Fruit fly (Drosophila melanogaster): ENCODE measurements around the gene CG7110.

The CG7110 gene

DNA sequence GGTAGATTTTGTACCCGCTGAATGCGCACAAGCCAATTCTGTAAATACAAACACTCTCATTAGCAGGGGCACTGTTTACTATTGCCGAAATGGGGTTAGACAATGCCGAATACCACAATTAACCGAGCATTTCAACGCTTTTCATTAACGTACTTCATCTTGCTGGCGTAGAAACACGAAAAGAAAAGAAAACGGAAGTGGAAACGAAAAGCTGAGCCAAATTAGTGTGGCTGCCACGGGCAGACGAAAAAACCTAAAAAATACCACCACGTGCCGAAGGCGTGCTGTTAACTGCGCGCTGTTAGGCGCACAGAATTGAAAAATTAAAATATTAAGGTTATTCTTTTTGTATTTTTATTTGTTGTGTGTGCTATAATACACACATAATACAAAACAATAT is 3.9 kb upstream of the CG7110 start, which contains the start of gene RpL24 (continued):
- TF ChIP-seq tna (GFP tag; IDR thresholded peaks at IDR 0.05; ENCODE audit: partially characterized antibody): no peak
- peak; percentile 87 for TF ChIP-seq Xbp1 (GFP tag; optimal IDR thresholded peaks at IDR 0.05)
- TF ChIP-seq lbe (GFP tag; optimal IDR thresholded peaks at IDR 0.05): peak; percentile 92
- TF ChIP-seq CG12071 (GFP tag; optimal IDR thresholded peaks at IDR 0.05): peak; percentile 96
- TF ChIP-seq CG16815 (GFP tag; optimal IDR thresholded peaks at IDR 0.05): peak; percentile 47
- TF ChIP-seq trem (tag; optimal IDR thresholded peaks at IDR 0.05): peak; percentile 80
- TF ChIP-seq seq (GFP tag; IDR thresholded peaks at IDR 0.05): peak; percentile 80
- peak; percentile 85 for TF ChIP-seq ewg (GFP tag; optimal IDR thresholded peaks at IDR 0.05)
- no peak for TF ChIP-seq hth (optimal IDR thresholded peaks at IDR 0.05)
- peak; percentile 70 for TF ChIP-seq Antp (GFP tag; optimal IDR thresholded peaks at IDR 0.05)
- peak; percentile 78 for TF ChIP-seq CG3065 (GFP tag; optimal IDR thresholded peaks at IDR 0.05)
- peak; percentile 27 for TF ChIP-seq ftz-f1 (GFP tag; optimal IDR thresholded peaks at IDR 0.05)
- TF ChIP-seq prd (optimal IDR thresholded peaks at IDR 0.05): no peak
- TF ChIP-seq prd (GFP tag; IDR thresholded peaks at IDR 0.05): peak; percentile 63; the same call in 2 of the 3 replicates
- TF ChIP-seq dm (GFP tag; optimal IDR thresholded peaks at IDR 0.05): peak; percentile 99
- TF ChIP-seq CG7928 (GFP tag; optimal IDR thresholded peaks at IDR 0.05): peak; percentile 72
- peak; percentile 92 for TF ChIP-seq Dad (GFP tag; optimal IDR thresholded peaks at IDR 0.05)
- TF ChIP-seq Fer2 (tag; optimal IDR thresholded peaks at IDR 0.05): peak; percentile 83
- peak; percentile 92 for TF ChIP-seq sqz (GFP tag; optimal IDR thresholded peaks at IDR 0.05)
- TF ChIP-seq ase (GFP tag; IDR thresholded peaks at IDR 0.05): peak; percentile 76; the same call in 2 of the 3 replicates
- TF ChIP-seq CG17802 (tag; optimal IDR thresholded peaks at IDR 0.05): peak; percentile 82
- peak; percentile 96 for TF ChIP-seq CG13775 (GFP tag; optimal IDR thresholded peaks at IDR 0.05)
- TF ChIP-seq CG16813 (GFP tag; IDR thresholded peaks at IDR 0.05; ENCODE audit: partially characterized antibody): no peak
- peak; percentile 91 for TF ChIP-seq CG12104 (GFP tag; optimal IDR thresholded peaks at IDR 0.05)
- TF ChIP-seq CG3726 (GFP tag; IDR thresholded peaks at IDR 0.05): peak; percentile 75; the same call in 2 of the 3 replicates
- peak in 1 of 3 experiments; percentile 72 for TF ChIP-seq Stat92E (GFP tag; optimal IDR thresholded peaks at IDR 0.05)
- no peak for TF ChIP-seq eve (GFP tag; optimal IDR thresholded peaks at IDR 0.05)
- TF ChIP-seq Sox102F (GFP tag; optimal IDR thresholded peaks at IDR 0.05): peak; percentile 70
- TF ChIP-seq Oaz (GFP tag; IDR thresholded peaks at IDR 0.05): peak; percentile 58
- peak; percentile 90 for TF ChIP-seq CG6683 (GFP tag; optimal IDR thresholded peaks at IDR 0.05)
- TF ChIP-seq Hmx (GFP tag; optimal IDR thresholded peaks at IDR 0.05): peak; percentile 57
- peak; percentile 85 for TF ChIP-seq nerfin-1 (tag; optimal IDR thresholded peaks at IDR 0.05)
- peak; percentile 83 for TF ChIP-seq CG17361 (GFP tag; IDR thresholded peaks at IDR 0.05)
- TF ChIP-seq zfh1 (GFP tag; IDR thresholded peaks at IDR 0.05): peak; percentile 93
- peak; percentile 75 for TF ChIP-seq dimm (GFP tag; IDR thresholded peaks at IDR 0.05)
- TF ChIP-seq CTCF (GFP tag; optimal IDR thresholded peaks at IDR 0.05): peak; percentile 65
- TF ChIP-seq emc (GFP tag; optimal IDR thresholded peaks at IDR 0.05): peak; percentile 82
- peak; percentile 27 for TF ChIP-seq Ssrp (tag; optimal IDR thresholded peaks at IDR 0.05)
- peak; percentile 40 for TF ChIP-seq ab (GFP tag; optimal IDR thresholded peaks at IDR 0.05)
- TF ChIP-seq HHEX (GFP tag; optimal IDR thresholded peaks at IDR 0.05): peak; percentile 96
- TF ChIP-seq CG18619 (GFP tag; optimal IDR thresholded peaks at IDR 0.05): peak; percentile 95
- TF ChIP-seq ken (GFP tag; IDR thresholded peaks at IDR 0.05): peak; percentile 90
- peak; percentile 83 for TF ChIP-seq Atf-2 (GFP tag; optimal IDR thresholded peaks at IDR 0.05)
- TF ChIP-seq tgo (GFP tag; IDR thresholded peaks at IDR 0.05): peak; percentile 78
- TF ChIP-seq ato (GFP tag; IDR thresholded peaks at IDR 0.05; ENCODE audit: partially characterized antibody): peak; percentile 36; the same call in 1 of the 2 replicates
- TF ChIP-seq disco-r (GFP tag; optimal IDR thresholded peaks at IDR 0.05): peak; percentile 89
- peak; percentile 84 for TF ChIP-seq salm (tag; optimal IDR thresholded peaks at IDR 0.05)
- peak; percentile 85 for TF ChIP-seq CG1603 (tag; optimal IDR thresholded peaks at IDR 0.05)
- TF ChIP-seq Dek (tag; optimal IDR thresholded peaks at IDR 0.05): peak; percentile 74
- peak; percentile 65 for TF ChIP-seq cas (GFP tag; IDR thresholded peaks at IDR 0.05)
- peak; percentile 64; the same call in 1 of the 2 replicates for TF ChIP-seq CG6272 (GFP tag; IDR thresholded peaks at IDR 0.05)
